Worm (Caenorhabditis elegans): ENCODE measurements around the gene trap-2.
A peak's percentile ranks its signal among the peaks of the same experiment; 100 is the strongest.

trap-2 gene

ce11 chrX:768061-768646 lies at the start of gene trap-2, which contains the start of gene ile-2:
Gene trap-2 (minus strand): TSS chrX:768069.
Gene ile-2 (plus strand): TSS chrX:768596.
- TF ChIP-seq sup-37 (GFP tag; optimal IDR thresholded peaks at IDR 0.05), result peak; percentile 51
- TF ChIP-seq grh-1 (GFP tag; IDR thresholded peaks at IDR 0.05), result peak; percentile 71
- TF ChIP-seq mef-2 (tag; optimal IDR thresholded peaks at IDR 0.05), result no peak
- peak in 3 of 6 experiments; percentile 79 to 85 (median 80) for TF ChIP-seq elt-3 (tag; optimal IDR thresholded peaks at IDR 0.05)
- peak; percentile 85 for TF ChIP-seq lin-13 (GFP tag; optimal IDR thresholded peaks at IDR 0.05)
- peak; percentile 64 for TF ChIP-seq lin-39 (tag; optimal IDR thresholded peaks at IDR 0.05)
- no peak for TF ChIP-seq pqm-1 (tag; optimal IDR thresholded peaks at IDR 0.05)
- peak; percentile 92 for TF ChIP-seq nhr-90 (tag; optimal IDR thresholded peaks at IDR 0.05; ENCODE audit: poor library complexity)
- peak; percentile 90 for TF ChIP-seq nhr-19 (GFP tag; conservative IDR thresholded peaks at IDR 0.05)
- TF ChIP-seq unc-86 (tag; optimal IDR thresholded peaks at IDR 0.05), result peak; percentile 83
- TF ChIP-seq lin-15B (tag; optimal IDR thresholded peaks at IDR 0.05), result peak; percentile 89
- TF ChIP-seq mab-9 (GFP tag; IDR thresholded peaks at IDR 0.05), result peak; percentile 52; the same call in 1 of the 2 replicates
- TF ChIP-seq ztf-4 (tag; optimal IDR thresholded peaks at IDR 0.05), result peak; percentile 70
- peak; percentile 99 for TF ChIP-seq skn-1 (tag; optimal IDR thresholded peaks at IDR 0.05)
- TF ChIP-seq unc-130 (tag; optimal IDR thresholded peaks at IDR 0.05), result peak; percentile 88
- peak; percentile 91 for TF ChIP-seq swsn-7 (tag; optimal IDR thresholded peaks at IDR 0.05)
- peak; percentile 56 for TF ChIP-seq elt-2 (tag; optimal IDR thresholded peaks at IDR 0.05)
- TF ChIP-seq nhr-85 (tag), result peak; percentile 93
- TF ChIP-seq nhr-47 (tag; optimal IDR thresholded peaks at IDR 0.05), result peak; percentile 93
- peak; percentile 93 for TF ChIP-seq rnt-1 (tag; optimal IDR thresholded peaks at IDR 0.05)
- TF ChIP-seq dpl-1 (GFP tag; optimal IDR thresholded peaks at IDR 0.05), result peak; percentile 65 to 69 (median 68)
- TF ChIP-seq ceh-63 (GFP tag; optimal IDR thresholded peaks at IDR 0.05), result no peak
- peak; percentile 62 for TF ChIP-seq hpl-2 (GFP tag; optimal IDR thresholded peaks at IDR 0.05)
- peak; percentile 18 for TF ChIP-seq pax-3 (tag; optimal IDR thresholded peaks at IDR 0.05)
- TF ChIP-seq efl-1 (optimal IDR thresholded peaks at IDR 0.05), result peak; percentile 69 to 80
- peak; percentile 55 to 96 for TF ChIP-seq efl-1 (GFP tag; optimal IDR thresholded peaks at IDR 0.05 in 1 of 2)
- peak; percentile 84 to 96 (median 84) for TF ChIP-seq ceh-82 (tag; optimal IDR thresholded peaks at IDR 0.05)
- peak; percentile 94 for TF ChIP-seq C16A3.4 (tag; optimal IDR thresholded peaks at IDR 0.05)
- peak; percentile 98 for TF ChIP-seq lin-14 (GFP tag; optimal IDR thresholded peaks at IDR 0.05)
- TF ChIP-seq ceh-8 (GFP tag; optimal IDR thresholded peaks at IDR 0.05), result peak; percentile 34
- peak; percentile 91 for TF ChIP-seq xbp-1 (tag; optimal IDR thresholded peaks at IDR 0.05)
- TF ChIP-seq blmp-1 (tag; optimal IDR thresholded peaks at IDR 0.05), result peak; percentile 94
- TF ChIP-seq unc-30 (tag; optimal IDR thresholded peaks at IDR 0.05), result no peak
- no peak for TF ChIP-seq unc-62 (GFP tag; optimal IDR thresholded peaks at IDR 0.05)
- TF ChIP-seq mdl-1 (tag; optimal IDR thresholded peaks at IDR 0.05), result peak in 1 of 2 experiments; percentile 93
- peak; percentile 94 for TF ChIP-seq snu-23 (GFP tag; optimal IDR thresholded peaks at IDR 0.05)
- TF ChIP-seq fkh-10 (GFP tag; optimal IDR thresholded peaks at IDR 0.05), result peak; percentile 69
- TF ChIP-seq Y116A8C.19 (tag; optimal IDR thresholded peaks at IDR 0.05; ENCODE audit: borderline replicate concordance), result no peak
- TF ChIP-seq tlp-1 (tag; optimal IDR thresholded peaks at IDR 0.05), result no peak
- TF ChIP-seq aly-2 (tag; optimal IDR thresholded peaks at IDR 0.05), result no peak
- peak; percentile 60 for TF ChIP-seq lir-3 (tag; optimal IDR thresholded peaks at IDR 0.05; ENCODE audit: poor library complexity)
- no peak for TF ChIP-seq nhr-76 (tag; optimal IDR thresholded peaks at IDR 0.05)
- TF ChIP-seq fkh-8 (tag; optimal IDR thresholded peaks at IDR 0.05), result peak; percentile 93
- TF ChIP-seq fkh-4 (tag; optimal IDR thresholded peaks at IDR 0.05; ENCODE audit: borderline replicate concordance), result no peak
- TF ChIP-seq dsc-1 (tag; optimal IDR thresholded peaks at IDR 0.05), result peak; percentile 55
- peak; percentile 88 for TF ChIP-seq tbx-2 (tag; optimal IDR thresholded peaks at IDR 0.05)
- peak; percentile 75 for TF ChIP-seq isw-1 (GFP tag; IDR thresholded peaks at IDR 0.05)
- peak; percentile 14 for TF ChIP-seq zip-4 (GFP tag; optimal IDR thresholded peaks at IDR 0.05)
- no peak for TF ChIP-seq ceh-90 (tag; optimal IDR thresholded peaks at IDR 0.05)
- TF ChIP-seq jun-1 (tag; optimal IDR thresholded peaks at IDR 0.05), result peak; percentile 90
- peak; percentile 70 for TF ChIP-seq nhr-237 (tag; optimal IDR thresholded peaks at IDR 0.05)
- no peak for TF ChIP-seq sptf-1 (tag; optimal IDR thresholded peaks at IDR 0.05)
